Worm (Caenorhabditis elegans) whole organism, L2 larva: ENCODE data around the gene T12B3.3.

ENCODE experiments used
- C34F6.9 ChIP-seq: fragments of 150-350 bp; optimal IDR thresholded peaks from 2 replicates; lab custom pipeline; 2014; ENCODE audit warnings: missing biosample characterization, missing genetic modification characterization
- F13H6.1 ChIP-seq: sonication (generic microtip); optimal IDR thresholded peaks from 2 replicates; lab custom pipeline; 2016; ENCODE audit warnings: missing genetic modification characterization, missing compliant biosample characterization
- R02D3.7 ChIP-seq: fragments of 150-350 bp; optimal IDR thresholded peaks from 2 replicates; lab custom pipeline; 2014; ENCODE audit warnings: missing biosample characterization, missing genetic modification characterization
- Y55F3AM.14 ChIP-seq: fragments of 200-800 bp; sonication (Bioruptor generic); optimal IDR thresholded peaks from 2 replicates; lab custom pipeline; 2018; ENCODE audit warnings: mild to moderate bottlenecking, missing genetic modification characterization, missing compliant biosample characterization
- alr-1 ChIP-seq: fragments of 150-350 bp; optimal IDR thresholded peaks from 2 replicates; lab custom pipeline; 2014; ENCODE audit warnings: missing biosample characterization, missing genetic modification characterization
- aly-2 ChIP-seq: fragments of 150-350 bp; optimal IDR thresholded peaks from 2 replicates; lab custom pipeline; 2014; ENCODE audit warnings: missing biosample characterization, missing genetic modification characterization
- blmp-1 ChIP-seq: sonication (generic microtip); optimal IDR thresholded peaks from 2 replicates; lab custom pipeline; 2017; ENCODE audit warnings: missing genetic modification characterization, mild to moderate bottlenecking, missing compliant biosample characterization, antibody characterized with exemption, moderate library complexity; ENCODE audit not compliant: insufficient read depth
- ceh-16 ChIP-seq: fragments of 150-350 bp; optimal IDR thresholded peaks from 2 replicates; lab custom pipeline; 2014; ENCODE audit warnings: missing biosample characterization, missing genetic modification characterization
- ceh-82 ChIP-seq: fragments of 150-350 bp; optimal IDR thresholded peaks from 2 replicates; lab custom pipeline; 2014; ENCODE audit warnings: missing biosample characterization, missing genetic modification characterization
- crh-2 ChIP-seq: sonication (generic microtip); optimal IDR thresholded peaks from 2 replicates; lab custom pipeline; 2017; ENCODE audit warnings: missing biosample characterization, missing genetic modification characterization
- dmd-4 ChIP-seq: sonication (generic microtip); optimal IDR thresholded peaks from 2 replicates; lab custom pipeline; 2017; ENCODE audit warnings: missing biosample characterization, missing genetic modification characterization
- egl-27 ChIP-seq: sonication (generic microtip); optimal IDR thresholded peaks from 3 replicates; lab custom pipeline; 2017; ENCODE audit warnings: missing biosample characterization, missing genetic modification reagents, missing genetic modification characterization
- elt-1 ChIP-seq: fragments of 150-350 bp; optimal IDR thresholded peaks from 2 replicates; lab custom pipeline; 2014; ENCODE audit warnings: missing biosample characterization, missing genetic modification characterization
- fos-1 ChIP-seq: fragments of 150-350 bp; optimal IDR thresholded peaks from 2 replicates; lab custom pipeline; 2014; ENCODE audit warnings: missing biosample characterization, missing genetic modification characterization
- gmeb-1 ChIP-seq: fragments of 150-350 bp; optimal IDR thresholded peaks from 2 replicates; lab custom pipeline; 2014; ENCODE audit warnings: missing biosample characterization, missing genetic modification characterization
- lin-11 ChIP-seq: fragments of 150-350 bp; sonication (generic microtip); optimal IDR thresholded peaks from 2 replicates; lab custom pipeline; 2014; ENCODE audit warnings: missing biosample characterization, missing genetic modification characterization, inconsistent platforms, mixed read lengths
- lin-13 ChIP-seq: fragments of 150-350 bp; optimal IDR thresholded peaks from 2 replicates; lab custom pipeline; 2014; ENCODE audit warnings: missing biosample characterization, missing genetic modification reagents, missing genetic modification characterization
- lin-39 ChIP-seq: fragments of 150-350 bp; optimal IDR thresholded peaks from 2 replicates; lab custom pipeline; 2014; ENCODE audit warnings: missing biosample characterization, missing genetic modification reagents, missing genetic modification characterization
- lsy-2 ChIP-seq, 2 experiments: fragments of 150-350 bp in 1 of 2; sonication (generic microtip) in 1 of 2; optimal IDR thresholded peaks; 2 replicates each; lab custom pipeline; 2014 to 2017; ENCODE audit warnings: missing biosample characterization in 2 of 2, missing genetic modification characterization in 2 of 2
- mab-5 ChIP-seq: fragments of 150-350 bp; optimal IDR thresholded peaks from 2 replicates; lab custom pipeline; 2014; ENCODE audit warnings: missing biosample characterization, missing genetic modification characterization
- mbf-1 ChIP-seq: sonication (generic microtip); optimal IDR thresholded peaks from 2 replicates; lab custom pipeline; 2017; ENCODE audit warnings: missing biosample characterization, missing genetic modification characterization
- mdl-1 ChIP-seq, 2 experiments: fragments of 150-350 bp in 1 of 2; sonication (generic microtip) in 1 of 2; optimal IDR thresholded peaks; 2 replicates each; lab custom pipeline; 2017; ENCODE audit warnings: missing biosample characterization in 2 of 2, missing genetic modification characterization in 2 of 2
- nhr-11 ChIP-seq: fragments of 150-350 bp; optimal IDR thresholded peaks from 2 replicates; lab custom pipeline; 2014; ENCODE audit warnings: missing biosample characterization, missing genetic modification characterization
- nhr-129 ChIP-seq: fragments of 150-350 bp; optimal IDR thresholded peaks from 2 replicates; lab custom pipeline; 2014; ENCODE audit warnings: missing biosample characterization, missing genetic modification characterization
- nhr-21 ChIP-seq: fragments of 150-350 bp; optimal IDR thresholded peaks from 2 replicates; lab custom pipeline; 2014; ENCODE audit warnings: missing biosample characterization, missing genetic modification characterization
- nhr-23 ChIP-seq: fragments of 150-350 bp; optimal IDR thresholded peaks from 2 replicates; lab custom pipeline; 2014; ENCODE audit warnings: missing biosample characterization, missing genetic modification reagents, missing genetic modification characterization
- nhr-237 ChIP-seq: fragments of 150-350 bp; optimal IDR thresholded peaks from 2 replicates; lab custom pipeline; 2014; ENCODE audit warnings: missing biosample characterization, missing genetic modification characterization
- nhr-25 ChIP-seq: fragments of 150-350 bp; sonication (generic microtip); optimal IDR thresholded peaks from 3 replicates; lab custom pipeline; 2014; ENCODE audit warnings: missing biosample characterization, missing genetic modification characterization
- nhr-6 ChIP-seq: fragments of 150-350 bp; optimal IDR thresholded peaks from 2 replicates; lab custom pipeline; 2014; ENCODE audit warnings: missing biosample characterization, missing genetic modification characterization
- nhr-77 ChIP-seq: fragments of 150-350 bp; optimal IDR thresholded peaks from 2 replicates; lab custom pipeline; 2014; ENCODE audit warnings: missing biosample characterization, missing genetic modification characterization
- peb-1 ChIP-seq: fragments of 150-350 bp; optimal IDR thresholded peaks from 2 replicates; lab custom pipeline; 2014; ENCODE audit warnings: missing biosample characterization, missing genetic modification characterization
- sma-9 ChIP-seq, 2 experiments: fragments of 150-350 bp in 1 of 2; sonication (generic microtip) in 1 of 2; optimal IDR thresholded peaks; 2 replicates each; lab custom pipeline; 2014 to 2016; ENCODE audit warnings: missing genetic modification characterization in 2 of 2, mild to moderate bottlenecking in 1 of 2, missing biosample characterization in 1 of 2, missing compliant biosample characterization in 1 of 2, missing genetic modification reagents in 1 of 2, moderate library complexity in 1 of 2
- unc-39 ChIP-seq: fragments of 150-350 bp; optimal IDR thresholded peaks from 2 replicates; lab custom pipeline; 2014; ENCODE audit warnings: missing biosample characterization, missing genetic modification characterization
- unc-55 ChIP-seq: fragments of 150-350 bp; sonication (generic microtip); optimal IDR thresholded peaks from 3 replicates; lab custom pipeline; 2014; ENCODE audit warnings: missing biosample characterization, missing genetic modification reagents, missing genetic modification characterization
- unc-62 ChIP-seq: fragments of 150-350 bp; optimal IDR thresholded peaks from 2 replicates; lab custom pipeline; 2014; ENCODE audit warnings: missing biosample characterization, missing genetic modification reagents, missing genetic modification characterization
- zag-1 ChIP-seq: fragments of 150-350 bp; optimal IDR thresholded peaks from 2 replicates; lab custom pipeline; 2014; ENCODE audit warnings: missing biosample characterization, missing genetic modification characterization
- ztf-1 ChIP-seq: fragments of 200-800 bp; sonication (Bioruptor generic); conservative IDR thresholded peaks from 2 replicates; pipeline ENCODE4 v1.3.6; 2022; ENCODE audit warnings: missing genetic modification characterization, missing compliant biosample characterization
- ztf-11 ChIP-seq: sonication (generic microtip); optimal IDR thresholded peaks from 2 replicates; lab custom pipeline; 2017; ENCODE audit warnings: missing biosample characterization, missing genetic modification characterization
- ztf-4 ChIP-seq: fragments of 150-350 bp; optimal IDR thresholded peaks from 2 replicates; lab custom pipeline; 2014; ENCODE audit warnings: missing biosample characterization, missing genetic modification characterization

The T12B3.3 gene

DNA sequence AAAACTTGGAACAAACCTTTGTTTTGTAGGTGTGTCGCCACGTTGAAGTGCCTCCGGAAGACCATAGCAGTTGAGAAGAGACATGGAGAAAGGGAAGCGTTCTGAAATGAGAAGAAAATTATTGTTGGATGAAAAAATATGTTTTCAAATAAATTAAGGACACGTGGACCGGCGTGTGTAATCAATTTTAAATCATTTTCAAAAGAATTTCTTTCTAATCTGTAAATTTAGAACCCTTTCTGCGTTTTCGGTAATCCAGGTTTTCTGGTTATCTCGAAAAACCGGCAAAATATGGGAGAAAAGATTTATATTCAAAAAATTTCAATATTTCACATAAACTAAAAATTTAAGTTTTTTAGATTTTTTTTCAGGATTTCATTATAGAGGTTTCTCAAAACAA is 13.9 kb downstream of the T12B3.3 start, which contains the start of gene mob-3:
Gene mob-3 (minus strand): TSS at position 101 of the 400 bp plus-strand sequence.
- TF ChIP-seq lin-13 = no peak
- TF ChIP-seq Y55F3AM.14 (GFP tag; lab: Kevin White, UChicago) = no peak
- no peak for TF ChIP-seq gmeb-1 (tag; lab: Kevin White, UChicago)
- no peak for TF ChIP-seq R02D3.7
- TF ChIP-seq ceh-16 (tag; lab: Kevin White, UChicago) = no peak
- no peak for TF ChIP-seq peb-1 (tag; lab: Kevin White, UChicago)
- TF ChIP-seq nhr-25 (tag; lab: Kevin White, UChicago) = no peak
- TF ChIP-seq egl-27 = no peak
- no peak for TF ChIP-seq alr-1 (tag; lab: Kevin White, UChicago)
- no peak for TF ChIP-seq zag-1 (tag; lab: Kevin White, UChicago)
- TF ChIP-seq nhr-11 = no peak
- no peak for TF ChIP-seq fos-1 (tag; lab: Kevin White, UChicago)
- TF ChIP-seq ztf-4 = no peak
- TF ChIP-seq blmp-1 (tag; lab: Kevin White, UChicago) = no peak
- TF ChIP-seq nhr-6 (tag; lab: Kevin White, UChicago) = no peak
- TF ChIP-seq nhr-129 (tag; lab: Kevin White, UChicago) = no peak

DNA sequence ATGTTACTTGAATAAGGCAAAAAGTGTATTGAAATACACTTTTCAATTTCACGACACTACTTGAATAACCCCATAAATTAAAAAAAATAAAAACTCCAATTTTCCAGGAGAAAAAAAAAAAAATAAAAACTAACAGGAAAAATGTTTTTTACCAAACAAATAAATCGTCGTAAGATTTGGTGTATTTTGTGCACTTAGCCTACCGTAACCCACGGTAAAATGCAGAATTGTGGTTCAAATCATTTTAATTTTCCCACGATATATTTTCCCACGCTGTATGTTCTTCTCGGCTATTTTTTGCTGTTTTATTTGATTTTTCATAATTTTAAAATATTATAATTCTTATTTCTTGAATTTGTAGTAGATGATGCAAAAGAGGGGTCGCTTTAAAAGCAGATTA is 14.8 kb downstream of the T12B3.3 start:
- no peak for TF ChIP-seq aly-2 (tag; lab: Kevin White, UChicago)
- no peak for TF ChIP-seq mdl-1 (tag; optimal IDR thresholded peaks at IDR 0.05; lab: Kevin White, UChicago)
- TF ChIP-seq Y55F3AM.14 (GFP tag; lab: Kevin White, UChicago) = no peak
- no peak for TF ChIP-seq nhr-25 (tag; lab: Kevin White, UChicago)
- TF ChIP-seq ceh-82 (tag; lab: Kevin White, UChicago) = no peak
- no peak for TF ChIP-seq alr-1 (tag; lab: Kevin White, UChicago)
- TF ChIP-seq peb-1 (tag; lab: Kevin White, UChicago) = no peak
- TF ChIP-seq nhr-11 = no peak
- no peak for TF ChIP-seq mab-5 (tag; lab: Kevin White, UChicago)
- no peak for TF ChIP-seq C34F6.9 (tag; lab: Kevin White, UChicago)
- TF ChIP-seq ceh-16 (tag; lab: Kevin White, UChicago) = no peak
- no peak for TF ChIP-seq nhr-21
- TF ChIP-seq nhr-237 (tag; lab: Kevin White, UChicago) = no peak
- no peak for TF ChIP-seq unc-39 (tag; lab: Kevin White, UChicago)
- no peak for TF ChIP-seq unc-55
- no peak for TF ChIP-seq nhr-129 (tag; lab: Kevin White, UChicago)
- no peak for TF ChIP-seq zag-1 (tag; lab: Kevin White, UChicago)

DNA sequence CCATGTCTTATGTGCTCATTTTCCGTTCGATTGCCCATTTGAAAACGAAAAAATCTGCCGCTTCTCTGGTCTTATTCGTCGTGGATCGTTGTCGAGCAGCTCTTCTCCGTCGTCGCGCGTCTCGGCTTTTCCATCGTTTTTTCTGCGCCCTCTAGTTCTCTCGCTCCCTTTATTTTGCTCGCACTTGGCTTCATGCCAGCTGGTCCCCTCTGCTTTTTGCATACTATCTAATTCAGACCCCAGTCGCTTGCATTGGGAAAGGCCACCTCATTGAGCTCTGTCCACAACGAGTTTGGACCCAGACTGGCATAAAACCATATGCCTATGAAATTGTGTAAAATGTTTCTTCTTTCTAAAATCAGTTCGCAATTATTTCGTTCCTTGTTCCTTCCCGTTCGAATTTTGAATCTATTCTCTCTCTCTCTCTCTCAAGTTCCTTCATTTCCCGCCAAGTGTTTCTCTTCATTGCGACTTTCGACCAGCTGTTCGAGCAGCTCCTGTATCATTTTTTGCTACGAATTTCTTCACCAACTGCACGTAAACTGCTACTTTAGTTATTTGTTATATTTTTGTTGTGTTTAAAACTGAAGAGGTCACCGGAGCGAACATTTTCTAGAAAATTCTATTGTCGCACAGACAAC is 15.3 kb downstream of the T12B3.3 start:
- TF ChIP-seq dmd-4 (tag; lab: Kevin White, UChicago) (no peak), elt-1 (tag; lab: Kevin White, UChicago) (no peak), crh-2 (tag; lab: Kevin White, UChicago) (no peak), nhr-129 (tag; lab: Kevin White, UChicago) (peak; percentile 22), mbf-1 (tag; lab: Kevin White, UChicago) (no peak), gmeb-1 (tag; lab: Kevin White, UChicago) (no peak), fos-1 (tag; lab: Kevin White, UChicago) (no peak), lsy-2 (tag; optimal IDR thresholded peaks at IDR 0.05; lab: Kevin White, UChicago) (no peak), C34F6.9 (tag; lab: Kevin White, UChicago) (peak; percentile 22), lin-39 (tag; lab: Kevin White, UChicago) (no peak), F13H6.1 (tag; lab: Kevin White, UChicago) (peak; percentile 61), unc-55 (peak; percentile 17), nhr-23 (no peak), mab-5 (tag; lab: Kevin White, UChicago) (no peak), zag-1 (tag; lab: Kevin White, UChicago) (peak; percentile 54), nhr-6 (tag; lab: Kevin White, UChicago) (no peak), lin-11 (tag; lab: Kevin White, UChicago) (peak; percentile 37), ztf-11 (tag; lab: Kevin White, UChicago) (no peak), unc-62 (GFP tag; lab: Kevin White, UChicago) (no peak), ztf-1 (GFP tag; lab: Robert Waterston, UW) (no peak), blmp-1 (tag; lab: Kevin White, UChicago) (no peak), nhr-11 (no peak), sma-9 (GFP tag; optimal IDR thresholded peaks at IDR 0.05; lab: Kevin White, UChicago) (peak; percentile 31), sma-9 (tag; optimal IDR thresholded peaks at IDR 0.05; lab: Kevin White, UChicago) (no peak), nhr-77 (tag; lab: Kevin White, UChicago) (no peak)
